Worm (Caenorhabditis elegans): Measurements from ENCODE around the gene T21E8.6.

The T21E8.6 gene

DNA sequence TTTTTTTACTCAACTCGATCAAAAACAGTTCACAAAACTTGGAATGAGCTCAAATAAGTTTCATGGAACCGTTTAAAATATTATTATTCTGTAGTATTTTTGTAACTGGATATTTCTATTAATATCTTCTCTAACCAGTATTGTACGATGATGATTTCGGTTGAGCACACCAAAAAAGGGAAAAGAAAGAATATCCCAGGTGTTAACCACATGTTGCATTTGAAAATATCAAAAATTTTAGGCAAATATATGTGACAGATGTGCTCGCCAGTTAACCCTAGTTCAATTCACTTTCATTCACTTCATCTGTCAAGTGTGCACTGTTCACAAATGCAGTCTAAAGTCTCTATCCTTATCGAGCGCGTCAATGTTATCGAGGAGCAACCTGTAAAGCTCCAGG, 8.9 kb downstream of the T21E8.6 start, which contains the start of gene F47B10.4:
Gene F47B10.4 (plus strand): TSS at position 301 of the 400 bp plus-strand sequence.
- TF ChIP-seq nhr-67 (tag; optimal IDR thresholded peaks at IDR 0.05) = no peak
- no peak for TF ChIP-seq snpc-4 (tag; optimal IDR thresholded peaks at IDR 0.05)
- TF ChIP-seq lin-39 (tag; optimal IDR thresholded peaks at IDR 0.05) = no peak
- TF ChIP-seq tbx-2 (tag; optimal IDR thresholded peaks at IDR 0.05) = no peak

- TF ChIP-seq nhr-12 (tag; optimal IDR thresholded peaks at IDR 0.05) (no peak), ceh-28 (tag; optimal IDR thresholded peaks at IDR 0.05) (no peak), sea-2 (GFP tag; optimal IDR thresholded peaks at IDR 0.05) (no peak), elt-1 (tag; optimal IDR thresholded peaks at IDR 0.05) (no peak)
These were observed 9.8 kb downstream of the T21E8.6 start, which contains the start of gene F47B10.3 for ce11 chrX:10891890-10892289. F47B10.3 (plus strand) TSS chrX:10892190.

DNA sequence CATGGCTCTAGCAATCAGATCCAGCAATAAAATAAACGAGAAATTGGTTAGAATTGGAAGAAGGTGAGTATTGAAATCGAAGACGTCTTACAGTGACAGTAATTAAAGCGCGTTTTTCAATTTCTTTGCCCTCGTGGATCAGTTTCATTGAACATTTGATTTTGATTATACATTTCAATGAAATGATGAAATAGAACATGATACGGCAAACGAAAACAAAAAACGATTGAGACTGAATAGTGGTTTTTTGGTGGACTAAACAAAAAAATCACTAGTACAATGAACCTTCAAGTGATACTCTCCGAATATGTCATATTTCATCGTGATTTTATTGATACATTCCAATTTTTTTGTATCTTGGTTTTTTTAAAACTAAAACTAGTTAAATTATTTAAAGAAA, 14.4 kb downstream of the T21E8.6 start, which contains the start of gene haly-1:
Gene haly-1 (minus strand): TSS at position 101 of the 400 bp plus-strand sequence.
- TF ChIP-seq tbx-2 (tag; optimal IDR thresholded peaks at IDR 0.05) (no peak), nhr-237 (tag; optimal IDR thresholded peaks at IDR 0.05) (no peak), pha-4 (tag; optimal IDR thresholded peaks at IDR 0.05) (no peak), mdl-1 (tag; optimal IDR thresholded peaks at IDR 0.05) (no peak), unc-39 (tag; optimal IDR thresholded peaks at IDR 0.05) (no peak), egl-5 (tag; optimal IDR thresholded peaks at IDR 0.05) (no peak), egl-27 (tag; optimal IDR thresholded peaks at IDR 0.05) (no peak), ZK546.5 (tag; optimal IDR thresholded peaks at IDR 0.05) (no peak), aly-2 (tag; optimal IDR thresholded peaks at IDR 0.05) (no peak), sea-2 (GFP tag; optimal IDR thresholded peaks at IDR 0.05) (no peak), lin-15B (tag; optimal IDR thresholded peaks at IDR 0.05) (no peak), nhr-43 (tag; optimal IDR thresholded peaks at IDR 0.05; ENCODE audit: poor library complexity, severe bottlenecking) (no peak), lin-39 (tag; optimal IDR thresholded peaks at IDR 0.05) (no peak), fkh-2 (tag; optimal IDR thresholded peaks at IDR 0.05) (no peak), fkh-10 (GFP tag; optimal IDR thresholded peaks at IDR 0.05) (no peak), elt-2 (tag; optimal IDR thresholded peaks at IDR 0.05) (no peak), lsy-12 (tag; optimal IDR thresholded peaks at IDR 0.05) (no peak), R02D3.7 (tag; optimal IDR thresholded peaks at IDR 0.05) (no peak), ceh-16 (tag; optimal IDR thresholded peaks at IDR 0.05) (no peak)

ce11 chrX:10900079-10900724, 18.1 kb downstream of the T21E8.6 start, which contains the start of gene suca-1:
suca-1 (minus strand) TSS chrX:10900114.
- TF ChIP-seq nhr-25 (tag; optimal IDR thresholded peaks at IDR 0.05) = peak; percentile 67
- peak; percentile 68 for TF ChIP-seq elt-2 (tag; optimal IDR thresholded peaks at IDR 0.05)
- peak; percentile 44 for TF ChIP-seq nhr-23 (tag; optimal IDR thresholded peaks at IDR 0.05)
- TF ChIP-seq nhr-43 (tag; optimal IDR thresholded peaks at IDR 0.05; ENCODE audit: poor library complexity, severe bottlenecking) = peak; percentile 11
- TF ChIP-seq hmg-11 (tag; optimal IDR thresholded peaks at IDR 0.05) = peak; percentile 39
- TF ChIP-seq unc-62 (GFP tag; optimal IDR thresholded peaks at IDR 0.05) = no peak
- TF ChIP-seq mml-1 (tag; optimal IDR thresholded peaks at IDR 0.05) = no peak
- peak; percentile 4 for TF ChIP-seq snpc-4 (tag; optimal IDR thresholded peaks at IDR 0.05)
- TF ChIP-seq tbx-2 (tag; optimal IDR thresholded peaks at IDR 0.05) = no peak
- TF ChIP-seq nhr-237 (tag; optimal IDR thresholded peaks at IDR 0.05) = no peak
- TF ChIP-seq egl-5 (tag; optimal IDR thresholded peaks at IDR 0.05) = peak; percentile 36

DNA sequence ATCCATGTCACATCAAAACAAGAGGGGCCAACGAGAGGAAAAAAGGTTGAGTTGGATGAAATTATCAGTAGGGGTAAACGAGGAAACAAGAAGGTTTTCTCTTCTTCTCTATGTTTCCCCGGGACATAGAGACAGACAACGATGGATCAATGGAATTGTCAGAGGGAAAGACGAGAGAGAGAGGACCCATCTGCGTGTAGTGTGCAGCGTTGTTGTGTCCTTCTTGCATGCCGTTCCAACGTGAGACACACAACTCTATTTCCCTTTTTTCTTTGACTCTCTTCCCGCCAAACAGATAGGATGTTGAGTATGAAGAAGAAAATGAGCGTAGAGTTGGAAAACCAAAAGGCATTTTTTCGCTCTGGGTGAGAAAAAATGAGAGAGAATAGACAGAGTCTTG, 18.9 kb downstream of the T21E8.6 start:
- peak; percentile 48 for TF ChIP-seq fkh-10 (GFP tag; optimal IDR thresholded peaks at IDR 0.05)
- TF ChIP-seq ceh-82 (tag; optimal IDR thresholded peaks at IDR 0.05) = no peak
- TF ChIP-seq nhr-43 (tag; optimal IDR thresholded peaks at IDR 0.05; ENCODE audit: poor library complexity, severe bottlenecking) = peak; percentile 6
- TF ChIP-seq lin-39 (tag; optimal IDR thresholded peaks at IDR 0.05) = peak; percentile 64
- TF ChIP-seq pha-4 (tag; optimal IDR thresholded peaks at IDR 0.05) = peak; percentile 23
- no peak for TF ChIP-seq nhr-12 (tag; optimal IDR thresholded peaks at IDR 0.05)
- no peak for TF ChIP-seq ztf-4 (tag; optimal IDR thresholded peaks at IDR 0.05)
- no peak for TF ChIP-seq ceh-9 (tag; optimal IDR thresholded peaks at IDR 0.05)
- peak; percentile 28 for TF ChIP-seq snpc-4 (tag; optimal IDR thresholded peaks at IDR 0.05)
- peak; percentile 40 for TF ChIP-seq fkh-2 (tag; optimal IDR thresholded peaks at IDR 0.05)
- peak; percentile 81 for TF ChIP-seq egl-5 (tag; optimal IDR thresholded peaks at IDR 0.05)
- peak; percentile 39 for TF ChIP-seq mdl-1 (tag; optimal IDR thresholded peaks at IDR 0.05)
- TF ChIP-seq ceh-28 (tag; optimal IDR thresholded peaks at IDR 0.05) = peak; percentile 6
- TF ChIP-seq nhr-25 (tag; optimal IDR thresholded peaks at IDR 0.05) = no peak
- peak; percentile 66 for TF ChIP-seq nfya-1 (tag; optimal IDR thresholded peaks at IDR 0.05; ENCODE audit: insufficient read depth)
- TF ChIP-seq lin-15B (tag; optimal IDR thresholded peaks at IDR 0.05) = peak; percentile 33
- TF ChIP-seq hmg-11 (tag; optimal IDR thresholded peaks at IDR 0.05) = peak; percentile 11
- no peak for TF ChIP-seq jun-1 (tag; optimal IDR thresholded peaks at IDR 0.05)
- peak; percentile 11 for TF ChIP-seq lsy-12 (tag; optimal IDR thresholded peaks at IDR 0.05)
